Worm (Caenorhabditis elegans) whole organism, mixed stage, embryonic: ENCODE measurements around the gene set-5.

Experiments used
- bed-3 ChIP-seq: fragments of 200-800 bp; sonication (Bioruptor generic); optimal IDR thresholded peaks from 3 replicates; lab custom pipeline; 2018; ENCODE audit warnings: mild to moderate bottlenecking, missing genetic modification characterization, moderate library complexity, missing compliant biosample characterization
- cnd-1 ChIP-seq: fragments of 200-800 bp; sonication (Bioruptor generic); optimal IDR thresholded peaks from 2 replicates; lab custom pipeline; 2018; ENCODE audit warnings: mild to moderate bottlenecking, missing genetic modification characterization, missing compliant biosample characterization
- drap-1 ChIP-seq: fragments of 200-800 bp; sonication (Bioruptor generic); optimal IDR thresholded peaks from 3 replicates; lab custom pipeline; 2018; ENCODE audit warnings: mild to moderate bottlenecking, missing genetic modification characterization, missing compliant biosample characterization
- elt-1 ChIP-seq: sonication (generic microtip); optimal IDR thresholded peaks from 2 replicates; lab custom pipeline; 2017; ENCODE audit warnings: missing genetic modification characterization, mild to moderate bottlenecking, missing compliant biosample characterization, antibody characterized with exemption, moderate library complexity, borderline replicate concordance; ENCODE audit not compliant: insufficient read depth
- lsy-2 ChIP-seq: fragments of 150-350 bp; optimal IDR thresholded peaks from 2 replicates; lab custom pipeline; 2014; ENCODE audit warnings: missing biosample characterization, missing genetic modification characterization
- mep-1 ChIP-seq: fragments of 150-350 bp; optimal IDR thresholded peaks from 2 replicates; lab custom pipeline; 2017; ENCODE audit warnings: missing biosample characterization, missing genetic modification reagents, missing genetic modification characterization, inconsistent platforms
- nhr-12 ChIP-seq: fragments of 150-350 bp; optimal IDR thresholded peaks from 2 replicates; lab custom pipeline; 2014; ENCODE audit warnings: missing biosample characterization, missing genetic modification characterization
- nhr-237 ChIP-seq: fragments of 150-350 bp; optimal IDR thresholded peaks from 2 replicates; lab custom pipeline; 2014; ENCODE audit warnings: missing biosample characterization, missing genetic modification characterization
- nhr-28 ChIP-seq: fragments of 150-350 bp; optimal IDR thresholded peaks from 2 replicates; lab custom pipeline; 2014; ENCODE audit warnings: missing biosample characterization, missing genetic modification characterization
- nhr-76 ChIP-seq: sonication (generic microtip); optimal IDR thresholded peaks from 2 replicates; lab custom pipeline; 2017; ENCODE audit warnings: missing biosample characterization, missing genetic modification characterization
- pha-4 ChIP-seq: fragments of 150-350 bp; optimal IDR thresholded peaks from 2 replicates; lab custom pipeline; 2018; ENCODE audit warnings: missing biosample characterization, missing genetic modification reagents, missing genetic modification characterization
- snpc-4 ChIP-seq: fragments of 150-350 bp; optimal IDR thresholded peaks from 2 replicates; lab custom pipeline; 2014; ENCODE audit warnings: missing biosample characterization, missing genetic modification characterization
- unc-62 ChIP-seq: fragments of 150-350 bp; optimal IDR thresholded peaks from 2 replicates; lab custom pipeline; 2014; ENCODE audit warnings: missing biosample characterization, missing genetic modification reagents, missing genetic modification characterization
- zip-8 ChIP-seq: fragments of 150-350 bp; optimal IDR thresholded peaks from 2 replicates; lab custom pipeline; 2014; ENCODE audit warnings: missing biosample characterization, missing genetic modification characterization

DNA sequence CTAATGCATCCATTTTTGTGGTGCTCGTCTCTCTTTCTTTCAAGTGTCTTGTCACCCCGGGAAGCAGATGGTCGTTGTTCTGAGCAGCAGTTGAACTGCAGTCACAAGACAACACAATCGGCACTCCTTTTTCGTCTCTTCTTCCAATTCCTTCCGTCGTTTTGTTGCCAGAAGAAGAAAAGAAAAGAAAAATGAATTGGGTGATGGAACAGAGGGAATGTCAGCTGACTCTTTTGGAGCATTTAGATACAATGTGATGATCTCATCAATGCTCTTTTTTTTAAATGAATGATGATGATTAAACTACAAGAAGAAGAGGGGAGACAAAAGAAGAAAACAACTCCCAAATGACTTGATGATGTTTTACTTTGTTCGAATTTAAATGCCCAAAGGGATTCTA is 48.8 kb upstream of the set-5 start:
- TF ChIP-seq elt-1 (tag; lab: Kevin White, UChicago), result no peak
- no peak for TF ChIP-seq pha-4 (tag; lab: Kevin White, UChicago)
- TF ChIP-seq nhr-28 (tag; lab: Kevin White, UChicago), result no peak
- TF ChIP-seq unc-62 (GFP tag; lab: Kevin White, UChicago), result no peak
- peak; percentile 43 for TF ChIP-seq cnd-1
- TF ChIP-seq nhr-12, result no peak
- TF ChIP-seq zip-8 (tag; lab: Kevin White, UChicago), result no peak
- no peak for TF ChIP-seq mep-1 (tag; lab: Kevin White, UChicago)
- no peak for TF ChIP-seq drap-1 (GFP tag; lab: Kevin White, UChicago)
- no peak for TF ChIP-seq bed-3 (GFP tag; lab: Kevin White, UChicago)
- no peak for TF ChIP-seq nhr-76 (tag; lab: Kevin White, UChicago)
- TF ChIP-seq lsy-2 (tag; lab: Kevin White, UChicago), result no peak
- TF ChIP-seq snpc-4 (tag; lab: Kevin White, UChicago), result no peak
- TF ChIP-seq nhr-237 (tag; lab: Kevin White, UChicago), result no peak
